Worm (Caenorhabditis elegans): ENCODE results near the gene R07B7.12.

Gene R07B7.12

DNA sequence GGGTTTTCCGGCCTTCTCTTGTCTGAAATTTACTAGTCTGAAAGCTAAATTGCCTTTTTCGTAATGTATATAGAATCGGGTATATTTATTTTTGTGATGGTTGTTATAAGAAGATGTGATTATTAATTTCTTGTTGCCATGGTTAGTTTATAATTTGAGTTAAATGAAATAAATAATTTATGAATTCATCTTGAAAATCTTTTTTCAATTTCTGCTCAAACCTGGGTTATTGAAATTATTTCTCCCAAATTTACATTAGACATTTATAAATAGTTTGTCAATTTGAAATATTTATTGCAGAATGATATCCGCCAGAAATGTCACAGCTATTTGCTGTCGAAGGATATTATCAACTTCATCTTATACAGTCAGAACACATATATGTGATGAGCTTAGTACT is 40.4 kb upstream of the R07B7.12 start, which contains the start of gene dars-2:
dars-2 (plus strand) TSS at position 301 of the 400 bp plus-strand sequence.
- TF ChIP-seq fos-1 (tag; optimal IDR thresholded peaks at IDR 0.05) (no peak), nhr-77 (tag; optimal IDR thresholded peaks at IDR 0.05) (no peak), pha-4 (tag; optimal IDR thresholded peaks at IDR 0.05) (no peak), jun-1 (tag; optimal IDR thresholded peaks at IDR 0.05) (no peak), ceh-82 (tag; optimal IDR thresholded peaks at IDR 0.05) (no peak), elt-2 (tag; optimal IDR thresholded peaks at IDR 0.05) (no peak), ceh-16 (tag; optimal IDR thresholded peaks at IDR 0.05) (no peak), nhr-23 (tag; optimal IDR thresholded peaks at IDR 0.05) (no peak), nhr-237 (tag; optimal IDR thresholded peaks at IDR 0.05) (no peak), mml-1 (tag; optimal IDR thresholded peaks at IDR 0.05) (no peak), eor-1 (tag; optimal IDR thresholded peaks at IDR 0.05) (no peak), lsy-12 (tag; optimal IDR thresholded peaks at IDR 0.05) (no peak), nfya-1 (tag; optimal IDR thresholded peaks at IDR 0.05; ENCODE audit: insufficient read depth) (no peak), R02D3.7 (tag; optimal IDR thresholded peaks at IDR 0.05) (no peak), sea-2 (GFP tag; optimal IDR thresholded peaks at IDR 0.05) (no peak), egl-27 (tag; optimal IDR thresholded peaks at IDR 0.05) (no peak), nhr-28 (tag; optimal IDR thresholded peaks at IDR 0.05) (no peak), zag-1 (tag; optimal IDR thresholded peaks at IDR 0.05) (no peak), hmg-11 (tag; optimal IDR thresholded peaks at IDR 0.05) (no peak), snpc-4 (tag; optimal IDR thresholded peaks at IDR 0.05) (no peak)

DNA sequence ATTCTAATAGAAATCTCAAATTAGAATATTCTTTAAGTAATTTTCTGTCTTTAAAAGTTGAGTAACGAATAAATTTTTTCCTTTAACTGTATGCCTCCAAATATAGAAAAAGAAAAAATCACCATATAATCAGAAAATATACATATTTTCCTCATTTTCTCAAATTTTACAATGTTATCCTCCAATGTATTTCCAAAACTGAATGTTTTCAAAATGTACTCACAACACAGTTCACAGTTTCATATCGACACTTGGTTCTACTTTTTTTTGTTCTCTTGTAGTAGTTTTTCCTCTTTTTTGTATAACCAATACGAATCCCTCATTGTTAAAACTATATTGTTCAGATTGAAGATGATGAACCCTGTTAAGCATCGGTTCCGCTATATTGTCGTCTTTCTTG is 35.3 kb upstream of the R07B7.12 start, which contains the start of gene F10C2.7:
F10C2.7 (plus strand) TSS at position 301 of the 400 bp plus-strand sequence.
- no peak for TF ChIP-seq fkh-2 (tag; optimal IDR thresholded peaks at IDR 0.05)
- TF ChIP-seq nhr-67 (tag; optimal IDR thresholded peaks at IDR 0.05) = no peak
- no peak for TF ChIP-seq elt-1 (tag; optimal IDR thresholded peaks at IDR 0.05)
- no peak for TF ChIP-seq ceh-9 (tag; optimal IDR thresholded peaks at IDR 0.05)
- no peak for TF ChIP-seq fos-1 (tag; optimal IDR thresholded peaks at IDR 0.05)
- TF ChIP-seq nhr-23 (tag; optimal IDR thresholded peaks at IDR 0.05) = no peak
- no peak for TF ChIP-seq nhr-11 (tag; optimal IDR thresholded peaks at IDR 0.05)
- no peak for TF ChIP-seq nhr-76 (tag; optimal IDR thresholded peaks at IDR 0.05)
- TF ChIP-seq ztf-4 (tag; optimal IDR thresholded peaks at IDR 0.05) = no peak
- TF ChIP-seq unc-39 (tag; optimal IDR thresholded peaks at IDR 0.05) = no peak
- TF ChIP-seq pha-4 (tag; optimal IDR thresholded peaks at IDR 0.05) = no peak
- TF ChIP-seq mml-1 (tag; optimal IDR thresholded peaks at IDR 0.05) = no peak
- TF ChIP-seq ceh-28 (tag; optimal IDR thresholded peaks at IDR 0.05) = no peak
- no peak for TF ChIP-seq hmg-11 (tag; optimal IDR thresholded peaks at IDR 0.05)
- no peak for TF ChIP-seq lsy-12 (tag; optimal IDR thresholded peaks at IDR 0.05)
- no peak for TF ChIP-seq fkh-10 (GFP tag; optimal IDR thresholded peaks at IDR 0.05)

DNA sequence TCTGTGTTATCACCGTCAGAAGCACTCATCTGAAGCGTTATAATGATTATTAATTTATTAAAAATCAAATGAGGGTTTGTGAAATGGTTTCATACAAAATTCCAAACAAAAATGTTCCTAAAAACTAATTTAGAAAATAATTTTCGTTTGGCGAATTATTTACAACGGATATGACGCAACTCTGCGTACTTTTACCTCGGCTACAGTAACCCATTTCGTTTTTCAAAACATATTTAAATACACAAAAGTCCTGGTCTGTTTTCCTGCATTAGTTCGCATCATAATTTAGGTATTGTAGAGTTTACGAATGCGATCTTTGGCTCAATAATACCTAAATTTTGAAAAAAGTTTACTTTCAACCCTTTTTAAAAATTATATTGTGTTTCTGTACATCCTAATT is 29.2 kb upstream of the R07B7.12 start, which contains the start of gene R07B7.2:
R07B7.2 (minus strand) TSS at position 35 of the 400 bp plus-strand sequence.
- TF ChIP-seq zag-1 (tag; optimal IDR thresholded peaks at IDR 0.05) (no peak), lin-15B (tag; optimal IDR thresholded peaks at IDR 0.05) (no peak), elt-1 (tag; optimal IDR thresholded peaks at IDR 0.05) (no peak), pqm-1 (tag; optimal IDR thresholded peaks at IDR 0.05) (no peak), fkh-2 (tag; optimal IDR thresholded peaks at IDR 0.05) (no peak), skn-1 (tag; optimal IDR thresholded peaks at IDR 0.05) (no peak), ama-1 (optimal IDR thresholded peaks at IDR 0.05) (no peak)

DNA sequence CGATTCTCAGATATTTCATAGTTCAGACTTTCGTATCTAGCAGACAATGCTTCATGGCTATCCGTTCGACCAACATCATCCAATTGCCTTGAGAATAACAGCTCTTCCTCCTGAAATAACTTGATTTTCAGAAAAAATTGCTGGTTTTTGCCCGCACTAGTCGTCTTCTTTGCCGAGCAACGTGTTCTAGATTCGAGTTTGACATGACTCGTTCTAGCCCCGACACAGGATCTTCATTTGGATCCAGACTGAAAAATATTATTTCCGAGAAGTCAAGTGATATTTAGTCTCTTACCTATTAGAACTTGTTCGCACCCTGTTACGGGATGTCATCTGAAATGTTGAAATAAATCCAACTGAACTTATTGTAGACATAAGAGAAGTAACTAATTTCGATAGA is 25.8 kb upstream of the R07B7.12 start, which contains the start of gene clh-6:
clh-6 (minus strand) TSS at position 333 of the 400 bp plus-strand sequence.
- peak; percentile 9 for TF ChIP-seq elt-2 (tag; optimal IDR thresholded peaks at IDR 0.05)
- no peak for TF ChIP-seq unc-62 (GFP tag; optimal IDR thresholded peaks at IDR 0.05)
- TF ChIP-seq ama-1 (optimal IDR thresholded peaks at IDR 0.05) = peak; percentile 85
- TF ChIP-seq pha-4 (tag; optimal IDR thresholded peaks at IDR 0.05) = peak; percentile 10
- TF ChIP-seq nhr-23 (tag; optimal IDR thresholded peaks at IDR 0.05) = no peak
- peak; percentile 4 for TF ChIP-seq nhr-25 (tag; optimal IDR thresholded peaks at IDR 0.05)

DNA sequence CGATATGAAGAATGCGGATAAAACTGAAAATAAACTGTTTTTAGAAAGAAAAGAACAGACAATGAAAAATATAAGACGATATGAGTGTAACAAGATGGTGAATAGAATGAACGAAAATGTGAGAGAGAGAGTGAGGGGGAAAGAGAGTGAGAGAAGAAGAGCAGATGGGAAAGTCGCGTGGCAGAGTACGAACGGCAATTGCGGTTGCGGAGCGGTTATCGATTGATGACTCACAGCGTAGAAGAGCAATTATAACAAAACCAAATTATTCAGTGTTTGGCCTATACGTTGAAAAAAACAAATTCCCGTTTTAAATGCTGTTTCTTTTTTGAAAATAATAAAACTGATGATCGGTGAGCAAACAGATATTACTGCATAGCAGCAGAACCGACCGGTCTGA is 23.5 kb upstream of the R07B7.12 start, which contains the start of gene pqn-53:
pqn-53 (minus strand) TSS at position 23 of the 400 bp plus-strand sequence.
- TF ChIP-seq hmg-11 (tag; optimal IDR thresholded peaks at IDR 0.05) (no peak), ceh-28 (tag; optimal IDR thresholded peaks at IDR 0.05) (peak; percentile 63), mml-1 (tag; optimal IDR thresholded peaks at IDR 0.05) (no peak), elt-2 (tag; optimal IDR thresholded peaks at IDR 0.05) (peak; percentile 7), nhr-76 (tag; optimal IDR thresholded peaks at IDR 0.05) (no peak), ceh-82 (tag; optimal IDR thresholded peaks at IDR 0.05) (no peak), lsy-12 (tag; optimal IDR thresholded peaks at IDR 0.05) (no peak), nhr-12 (tag; optimal IDR thresholded peaks at IDR 0.05) (no peak), nhr-43 (tag; optimal IDR thresholded peaks at IDR 0.05; ENCODE audit: poor library complexity, severe bottlenecking) (no peak), R02D3.7 (tag; optimal IDR thresholded peaks at IDR 0.05) (no peak), lin-39 (tag; optimal IDR thresholded peaks at IDR 0.05) (peak; percentile 31), unc-39 (tag; optimal IDR thresholded peaks at IDR 0.05) (no peak), skn-1 (tag; optimal IDR thresholded peaks at IDR 0.05) (no peak), ama-1 (optimal IDR thresholded peaks at IDR 0.05) (peak; percentile 28), unc-62 (GFP tag; optimal IDR thresholded peaks at IDR 0.05) (no peak), ceh-9 (tag; optimal IDR thresholded peaks at IDR 0.05) (no peak), nfya-1 (tag; optimal IDR thresholded peaks at IDR 0.05; ENCODE audit: insufficient read depth) (peak; percentile 46), nhr-11 (tag; optimal IDR thresholded peaks at IDR 0.05) (no peak), pha-4 (tag; optimal IDR thresholded peaks at IDR 0.05) (peak; percentile 22), tbx-2 (tag; optimal IDR thresholded peaks at IDR 0.05) (no peak), nhr-25 (tag; optimal IDR thresholded peaks at IDR 0.05) (peak; percentile 29), sea-2 (GFP tag; optimal IDR thresholded peaks at IDR 0.05) (no peak), elt-3 (tag; optimal IDR thresholded peaks at IDR 0.05) (no peak), pqm-1 (tag; optimal IDR thresholded peaks at IDR 0.05) (no peak), ZK546.5 (tag; optimal IDR thresholded peaks at IDR 0.05) (no peak), snpc-4 (tag; optimal IDR thresholded peaks at IDR 0.05) (peak; percentile 37), nhr-237 (tag; optimal IDR thresholded peaks at IDR 0.05) (no peak)

Measured in whole organism, L3 larva.